Fruit fly (Drosophila melanogaster): Measurements from ENCODE around the gene vls.

Gene vls

DNA sequence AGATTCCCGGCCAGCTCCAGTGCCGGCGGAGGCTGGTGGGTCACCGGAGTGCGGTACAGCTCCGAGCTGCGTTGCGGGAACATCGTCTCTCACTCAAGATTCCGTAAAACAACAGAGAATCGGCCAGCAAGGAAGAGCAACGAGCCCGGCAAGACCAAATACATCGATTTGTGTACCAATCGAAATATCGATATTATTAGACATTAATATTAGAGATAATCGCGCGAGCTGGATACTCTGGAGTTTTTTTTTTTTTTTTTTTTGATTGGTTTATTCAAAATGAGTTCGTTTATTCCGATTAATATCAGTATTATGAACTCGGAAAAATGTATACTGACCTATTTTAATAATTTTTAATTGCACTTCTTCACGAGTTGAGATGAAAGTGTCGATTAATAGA, at the start of gene vls:
vls (minus strand) TSS at position 164 of the 400 bp plus-strand sequence.
- TF ChIP-seq Eip78C (GFP tag) (peak; percentile 42), Blimp-1 (GFP tag; optimal IDR thresholded peaks at IDR 0.05) (no peak)

- TF ChIP-seq CG1621 (tag; optimal IDR thresholded peaks at IDR 0.05) (peak; percentile 78), CG15336 (GFP tag; IDR thresholded peaks at IDR 0.05) (no peak), CG11902 (GFP tag; optimal IDR thresholded peaks at IDR 0.05) (no peak), Met (GFP tag; optimal IDR thresholded peaks at IDR 0.05) (peak; percentile 1), Smox (GFP tag; optimal IDR thresholded peaks at IDR 0.05) (no peak), CG8632 (GFP tag; optimal IDR thresholded peaks at IDR 0.05) (no peak), CG7368 (GFP tag; optimal IDR thresholded peaks at IDR 0.05) (no peak), cyc (GFP tag; optimal IDR thresholded peaks at IDR 0.05) (peak; percentile 14), svp (GFP tag) (no peak), esn (GFP tag; optimal IDR thresholded peaks at IDR 0.05) (peak; percentile 17), CG3919 (GFP tag; optimal IDR thresholded peaks at IDR 0.05) (no peak), fd59A (GFP tag; optimal IDR thresholded peaks at IDR 0.05) (no peak), Ets21C (GFP tag; optimal IDR thresholded peaks at IDR 0.05) (no peak), dsx (GFP tag; optimal IDR thresholded peaks at IDR 0.05; ENCODE audit: poor library complexity, severe bottlenecking) (no peak), Sox102F (GFP tag; optimal IDR thresholded peaks at IDR 0.05) (no peak), ss (GFP tag; optimal IDR thresholded peaks at IDR 0.05) (no peak), Hr38 (GFP tag; optimal IDR thresholded peaks at IDR 0.05) (no peak), Lpt (GFP tag; optimal IDR thresholded peaks at IDR 0.05) (no peak), CG10669 (GFP tag; optimal IDR thresholded peaks at IDR 0.05) (no peak), topi (GFP tag; optimal IDR thresholded peaks at IDR 0.05) (no peak), Hr4 (GFP tag; optimal IDR thresholded peaks at IDR 0.05) (no peak), fd85E (GFP tag; optimal IDR thresholded peaks at IDR 0.05) (no peak), CG11762 (GFP tag; optimal IDR thresholded peaks at IDR 0.05; ENCODE audit: insufficient read depth) (no peak), Eip75B (GFP tag; optimal IDR thresholded peaks at IDR 0.05) (no peak), pdm3 (GFP tag; optimal IDR thresholded peaks at IDR 0.05) (no peak), fkh (GFP tag; optimal IDR thresholded peaks at IDR 0.05) (no peak), spab (GFP tag; optimal IDR thresholded peaks at IDR 0.05) (no peak), Blimp-1 (GFP tag; optimal IDR thresholded peaks at IDR 0.05) (no peak), CG9139 (GFP tag; optimal IDR thresholded peaks at IDR 0.05) (no peak), dac (GFP tag; optimal IDR thresholded peaks at IDR 0.05) (no peak), OdsH (GFP tag; optimal IDR thresholded peaks at IDR 0.05) (no peak), acj6 (GFP tag; optimal IDR thresholded peaks at IDR 0.05) (no peak), eg (GFP tag; IDR thresholded peaks at IDR 0.05) (no peak), CG34406 (GFP tag; optimal IDR thresholded peaks at IDR 0.05) (no peak), vri (GFP tag; optimal IDR thresholded peaks at IDR 0.05) (no peak), CG32006 (GFP tag; optimal IDR thresholded peaks at IDR 0.05) (no peak), CG31627 (GFP tag; optimal IDR thresholded peaks at IDR 0.05) (peak; percentile 39), net (GFP tag; optimal IDR thresholded peaks at IDR 0.05) (no peak), CG6792 (GFP tag; optimal IDR thresholded peaks at IDR 0.05) (no peak), CG10631 (GFP tag; optimal IDR thresholded peaks at IDR 0.05) (no peak), CG6854 (GFP tag; optimal IDR thresholded peaks at IDR 0.05) (no peak), CG8319 (GFP tag; optimal IDR thresholded peaks at IDR 0.05) (no peak), CG8119 (GFP tag; IDR thresholded peaks at IDR 0.05) (no peak), lz (GFP tag; optimal IDR thresholded peaks at IDR 0.05) (peak; percentile 20), salr (GFP tag; optimal IDR thresholded peaks at IDR 0.05) (no peak), CG6163 (GFP tag; IDR thresholded peaks at IDR 0.05) (no peak), achi (GFP tag; optimal IDR thresholded peaks at IDR 0.05) (no peak), CG4318 (GFP tag; optimal IDR thresholded peaks at IDR 0.05) (no peak), CG6808 (GFP tag; optimal IDR thresholded peaks at IDR 0.05) (no peak), Ets96B (tag; optimal IDR thresholded peaks at IDR 0.05) (no peak)
Measured at dm6 chr2L:20106595-20106994, 41.1 kb upstream of the vls start.
